Fruit fly (Drosophila melanogaster) whole organism, prepupa: Measurements from ENCODE around the gene Clamp.

Experiments used
- CG10631 ChIP-seq: fragments of 200-800 bp; sonication (Bioruptor generic); optimal IDR thresholded peaks from 2 replicates; lab custom pipeline; 2016; ENCODE audit warnings: missing biosample characterization, missing genetic modification characterization
- CG10669 ChIP-seq: fragments of 200-800 bp; sonication (Bioruptor generic); optimal IDR thresholded peaks from 3 replicates; lab custom pipeline; 2018; ENCODE audit warnings: missing biosample characterization, mild to moderate bottlenecking, missing genetic modification characterization, moderate library complexity
- CG11294 ChIP-seq: fragments of 200-800 bp; sonication (Bioruptor generic); IDR thresholded peaks from 2 replicates; pipeline ENCODE4 v1.3.6; 2022; ENCODE audit warnings: missing biosample characterization, missing genetic modification characterization
- CG11762 ChIP-seq: fragments of 200-800 bp; sonication (Bioruptor generic); optimal IDR thresholded peaks from 3 replicates; lab custom pipeline; 2016; ENCODE audit warnings: missing biosample characterization, missing genetic modification characterization; ENCODE audit not compliant: insufficient read depth
- CG15336 ChIP-seq: fragments of 200-800 bp; sonication (Bioruptor generic); IDR thresholded peaks from 2 replicates; pipeline ENCODE4 v1.3.6; 2022; ENCODE audit warnings: missing biosample characterization, missing genetic modification characterization
- CG1621 ChIP-seq: fragments of 200-800 bp; sonication (Bioruptor generic); optimal IDR thresholded peaks from 3 replicates; lab custom pipeline; 2018; ENCODE audit warnings: missing biosample characterization, mild to moderate bottlenecking, missing genetic modification characterization
- CG16779 ChIP-seq: fragments of 200-800 bp; sonication (Bioruptor generic); optimal IDR thresholded peaks from 3 replicates; lab custom pipeline; 2017; ENCODE audit warnings: missing biosample characterization, mild to moderate bottlenecking, missing genetic modification characterization
- CG3032 ChIP-seq: fragments of 200-800 bp; optimal IDR thresholded peaks from 2 replicates; lab custom pipeline; 2019; ENCODE audit warnings: missing biosample characterization, mild to moderate bottlenecking, missing genetic modification characterization, moderate library complexity
- CG32006 ChIP-seq: fragments of 200-800 bp; sonication (Bioruptor generic); optimal IDR thresholded peaks from 3 replicates; lab custom pipeline; 2017; ENCODE audit warnings: missing biosample characterization, mild to moderate bottlenecking, missing genetic modification characterization
- CG34406 ChIP-seq: fragments of 200-800 bp; sonication (Bioruptor generic); optimal IDR thresholded peaks from 3 replicates; lab custom pipeline; 2016; ENCODE audit warnings: missing biosample characterization, missing genetic modification characterization
- CG3919 ChIP-seq: fragments of 200-800 bp; sonication (Bioruptor generic); optimal IDR thresholded peaks from 3 replicates; lab custom pipeline; 2016; ENCODE audit warnings: missing biosample characterization, missing genetic modification characterization
- CG4318 ChIP-seq: fragments of 200-800 bp; sonication (Bioruptor generic); optimal IDR thresholded peaks from 3 replicates; lab custom pipeline; 2017; ENCODE audit warnings: missing biosample characterization, mild to moderate bottlenecking, missing genetic modification characterization
- CG6163 ChIP-seq: fragments of 200-800 bp; sonication (Bioruptor generic); IDR thresholded peaks from 3 replicates; pipeline ENCODE4 v1.3.6; 2022; ENCODE audit warnings: missing biosample characterization, missing genetic modification characterization
- CG6276 ChIP-seq: fragments of 200-800 bp; sonication (Bioruptor generic); optimal IDR thresholded peaks from 2 replicates; lab custom pipeline; 2017; ENCODE audit warnings: missing biosample characterization, mild to moderate bottlenecking, missing genetic modification characterization
- CG6792 ChIP-seq: fragments of 200-800 bp; sonication (Bioruptor generic); optimal IDR thresholded peaks from 3 replicates; lab custom pipeline; 2016; ENCODE audit warnings: missing biosample characterization, missing genetic modification characterization
- CG6854 ChIP-seq: fragments of 200-800 bp; sonication (Bioruptor generic); optimal IDR thresholded peaks from 2 replicates; lab custom pipeline; 2017; ENCODE audit warnings: missing biosample characterization, mild to moderate bottlenecking, missing genetic modification characterization
- CG7368 ChIP-seq: fragments of 200-800 bp; sonication (Bioruptor generic); optimal IDR thresholded peaks from 3 replicates; lab custom pipeline; 2016; ENCODE audit warnings: missing biosample characterization, missing genetic modification characterization
- CG8119 ChIP-seq: fragments of 200-800 bp; sonication (Bioruptor generic); IDR thresholded peaks from 3 replicates; pipeline ENCODE4 v1.3.6; 2022; ENCODE audit warnings: missing biosample characterization, missing genetic modification characterization
- CG8319 ChIP-seq: fragments of 200-800 bp; sonication (Bioruptor generic); optimal IDR thresholded peaks from 3 replicates; lab custom pipeline; 2016; ENCODE audit warnings: missing biosample characterization, missing genetic modification characterization
- Eip75B ChIP-seq: fragments of 200-800 bp; sonication (Bioruptor generic); optimal IDR thresholded peaks from 3 replicates; lab custom pipeline; 2016; ENCODE audit warnings: missing biosample characterization, missing genetic modification characterization
- Eip78C ChIP-seq: fragments of 200-800 bp; sonication (Bioruptor generic); peaks from one replicate; lab custom pipeline; 2016; ENCODE audit warnings: missing biosample characterization, missing genetic modification characterization
- Eip93F ChIP-seq: fragments of 200-800 bp; sonication (Bioruptor generic); optimal IDR thresholded peaks from 2 replicates; lab custom pipeline; 2016; ENCODE audit warnings: missing biosample characterization, mild to moderate bottlenecking, missing genetic modification characterization
- Ets21C ChIP-seq: fragments of 200-800 bp; sonication (Bioruptor generic); optimal IDR thresholded peaks from 3 replicates; lab custom pipeline; 2016; ENCODE audit warnings: missing biosample characterization, missing genetic modification characterization
- Ets96B ChIP-seq: fragments of 200-800 bp; optimal IDR thresholded peaks from 2 replicates; lab custom pipeline; 2019; ENCODE audit warnings: missing biosample characterization, mild to moderate bottlenecking, missing genetic modification characterization, moderate library complexity
- Hr38 ChIP-seq: sonication (Bioruptor generic); optimal IDR thresholded peaks from 2 replicates; lab custom pipeline; 2016; ENCODE audit warnings: missing biosample characterization, missing genetic modification characterization
- Hr39 ChIP-seq: fragments of 200-800 bp; sonication (Bioruptor generic); optimal IDR thresholded peaks from 2 replicates; lab custom pipeline; 2016; ENCODE audit warnings: missing biosample characterization, missing genetic modification characterization
- Lpt ChIP-seq: fragments of 200-800 bp; sonication (Bioruptor generic); optimal IDR thresholded peaks from 3 replicates; lab custom pipeline; 2016; ENCODE audit warnings: missing biosample characterization, missing genetic modification characterization
- Met ChIP-seq: fragments of 200-800 bp; sonication (Bioruptor generic); optimal IDR thresholded peaks from 3 replicates; lab custom pipeline; 2016; ENCODE audit warnings: missing biosample characterization, missing genetic modification characterization
- OdsH ChIP-seq: fragments of 200-800 bp; sonication (Bioruptor generic); optimal IDR thresholded peaks from 3 replicates; lab custom pipeline; 2016; ENCODE audit warnings: missing biosample characterization, missing genetic modification characterization
- Smox ChIP-seq: fragments of 200-800 bp; sonication (Bioruptor generic); optimal IDR thresholded peaks from 3 replicates; lab custom pipeline; 2016; ENCODE audit warnings: missing biosample characterization, missing genetic modification characterization
- Sox102F ChIP-seq: fragments of 200-800 bp; sonication (Bioruptor generic); optimal IDR thresholded peaks from 2 replicates; lab custom pipeline; 2016; ENCODE audit warnings: missing biosample characterization, mild to moderate bottlenecking, missing genetic modification characterization
- Sox15 ChIP-seq: fragments of 200-800 bp; sonication (Bioruptor generic); optimal IDR thresholded peaks from 3 replicates; lab custom pipeline; 2016; ENCODE audit warnings: missing biosample characterization, missing genetic modification characterization
- achi ChIP-seq: fragments of 200-800 bp; sonication (Bioruptor generic); optimal IDR thresholded peaks from 3 replicates; lab custom pipeline; 2016; ENCODE audit warnings: missing biosample characterization, missing genetic modification characterization
- acj6 ChIP-seq: fragments of 200-800 bp; sonication (Bioruptor generic); optimal IDR thresholded peaks from 3 replicates; lab custom pipeline; 2016; ENCODE audit warnings: missing biosample characterization, missing genetic modification characterization
- cyc ChIP-seq: fragments of 200-800 bp; sonication (Bioruptor generic); optimal IDR thresholded peaks from 3 replicates; lab custom pipeline; 2016; ENCODE audit warnings: missing biosample characterization, missing genetic modification characterization
- dac ChIP-seq: fragments of 200-800 bp; sonication (Bioruptor generic); optimal IDR thresholded peaks from 2 replicates; lab custom pipeline; 2017; ENCODE audit warnings: missing biosample characterization, mild to moderate bottlenecking, missing genetic modification characterization
- dsx ChIP-seq: fragments of 200-800 bp; optimal IDR thresholded peaks from 3 replicates; lab custom pipeline; 2019; ENCODE audit warnings: missing biosample characterization, mild to moderate bottlenecking, missing genetic modification characterization, moderate library complexity; ENCODE audit not compliant: poor library complexity, severe bottlenecking
- eg ChIP-seq: fragments of 200-800 bp; sonication (Bioruptor generic); IDR thresholded peaks from 3 replicates; pipeline ENCODE4 v1.3.6; 2022; ENCODE audit warnings: missing biosample characterization, missing genetic modification characterization
- esn ChIP-seq: fragments of 200-800 bp; sonication (Bioruptor generic); optimal IDR thresholded peaks from 2 replicates; lab custom pipeline; 2016; ENCODE audit warnings: missing biosample characterization, mild to moderate bottlenecking, missing genetic modification characterization, moderate library complexity
- fd85E ChIP-seq: fragments of 200-800 bp; sonication (Bioruptor generic); optimal IDR thresholded peaks from 3 replicates; lab custom pipeline; 2016; ENCODE audit warnings: missing biosample characterization, missing genetic modification characterization
- fkh ChIP-seq: fragments of 200-800 bp; sonication (Bioruptor generic); optimal IDR thresholded peaks from 3 replicates; lab custom pipeline; 2017; ENCODE audit warnings: missing biosample characterization, mild to moderate bottlenecking, missing genetic modification characterization, moderate library complexity
- lz ChIP-seq: fragments of 200-800 bp; sonication (Bioruptor generic); optimal IDR thresholded peaks from 3 replicates; lab custom pipeline; 2016; ENCODE audit warnings: missing biosample characterization, missing genetic modification characterization
- net ChIP-seq: fragments of 200-800 bp; sonication (Bioruptor generic); optimal IDR thresholded peaks from 3 replicates; lab custom pipeline; 2016; ENCODE audit warnings: missing biosample characterization, missing genetic modification characterization
- pdm3 ChIP-seq: fragments of 200-800 bp; sonication (Bioruptor generic); optimal IDR thresholded peaks from 3 replicates; lab custom pipeline; 2016; ENCODE audit warnings: missing biosample characterization, missing genetic modification characterization
- salr ChIP-seq, 2 experiments: fragments of 200-800 bp; sonication (Bioruptor generic); optimal IDR thresholded peaks; 3 replicates each; lab custom pipeline; 2016 to 2018; ENCODE audit warnings: missing biosample characterization in 2 of 2, missing genetic modification characterization in 2 of 2, mild to moderate bottlenecking in 1 of 2
- spab ChIP-seq: fragments of 200-800 bp; sonication (Bioruptor generic); optimal IDR thresholded peaks from 2 replicates; lab custom pipeline; 2017; ENCODE audit warnings: missing biosample characterization, mild to moderate bottlenecking, missing genetic modification characterization, missing genetic modification reagents
- ss ChIP-seq, 2 experiments: fragments of 200-800 bp; sonication (Bioruptor generic); optimal IDR thresholded peaks; 2 replicates in 1 of 2; 3 replicates in 1 of 2; lab custom pipeline; 2017 to 2018; ENCODE audit warnings: mild to moderate bottlenecking in 2 of 2, missing biosample characterization in 2 of 2, missing genetic modification characterization in 2 of 2, moderate library complexity in 1 of 2
- svp ChIP-seq: fragments of 200-800 bp; sonication (Bioruptor generic); peaks from one replicate; lab custom pipeline; 2016; ENCODE audit warnings: missing biosample characterization, missing genetic modification characterization
- topi ChIP-seq: fragments of 200-800 bp; sonication (Bioruptor generic); optimal IDR thresholded peaks from 3 replicates; lab custom pipeline; 2016; ENCODE audit warnings: missing biosample characterization, missing genetic modification characterization

Gene Clamp

DNA sequence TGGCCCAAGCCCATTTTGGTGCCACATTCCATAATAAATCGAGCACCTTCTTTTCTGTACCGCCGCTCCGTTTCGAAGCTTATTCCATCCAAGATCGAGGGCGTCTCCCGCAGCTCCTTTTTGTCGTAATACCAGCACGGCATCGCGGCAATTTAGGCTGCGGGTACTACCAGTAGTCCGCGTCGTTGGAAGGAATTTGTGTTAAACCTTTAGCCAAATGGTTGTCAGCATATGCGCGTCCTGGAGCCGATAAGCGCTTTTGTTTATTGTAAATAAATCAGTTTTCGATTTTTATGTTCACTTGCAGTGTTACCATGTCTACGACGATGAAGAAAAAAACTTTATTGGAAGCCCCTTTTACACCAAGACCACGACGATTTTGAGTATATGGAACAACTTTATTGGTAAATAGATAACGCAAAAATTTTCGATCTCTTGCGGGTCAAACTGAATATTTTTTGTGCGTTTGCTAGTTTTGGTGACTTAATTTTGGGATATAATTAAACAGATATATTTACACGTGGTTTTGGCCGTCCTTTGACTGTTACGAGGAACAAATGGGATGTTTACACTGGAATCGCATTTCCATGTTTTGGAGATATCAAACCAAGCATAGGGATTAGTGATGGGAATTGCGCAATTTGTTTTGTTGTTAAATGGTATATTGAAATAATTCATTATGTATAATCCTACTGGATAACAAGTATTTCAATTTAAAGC is 39.2 kb downstream of the Clamp start, which contains the start of gene CycK (continued):
- TF ChIP-seq CG3919 (GFP tag; lab: Kevin White, UChicago), result no peak
- TF ChIP-seq topi, result peak; percentile 10
- TF ChIP-seq Lpt (GFP tag; lab: Kevin White, UChicago), result no peak
- TF ChIP-seq Eip78C (GFP tag; lab: Kevin White, UChicago), result peak; percentile 60

DNA sequence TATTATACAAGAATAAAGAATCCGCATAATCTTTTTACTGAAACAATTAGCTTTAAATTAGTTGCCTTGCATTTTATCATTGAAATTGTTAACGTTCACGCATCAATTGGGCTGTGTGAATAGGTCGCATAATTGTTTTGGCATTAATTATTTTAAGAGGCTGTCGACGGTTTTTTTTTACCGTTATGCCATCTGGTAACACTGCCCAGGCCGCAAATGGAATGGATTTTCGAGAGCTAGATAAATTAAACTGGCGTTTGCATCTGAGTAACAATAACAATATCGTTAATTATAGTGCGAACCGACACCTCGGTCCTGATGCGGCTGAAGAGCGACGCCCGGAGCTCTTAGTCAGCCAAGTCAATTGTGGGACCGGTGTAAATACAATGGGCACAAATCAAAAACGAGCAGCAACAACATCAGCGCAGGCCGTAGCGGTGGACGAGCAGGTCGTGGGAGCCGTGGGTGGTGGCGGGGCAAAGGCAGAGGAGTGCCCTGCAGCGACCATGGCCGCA is 47.2 kb downstream of the Clamp start:
- TF ChIP-seq eg (GFP tag; lab: Robert Waterston, UW), result no peak
- TF ChIP-seq CG32006 (GFP tag; lab: Kevin White, UChicago), result no peak
- TF ChIP-seq fd85E, result no peak
- no peak for TF ChIP-seq Smox
- TF ChIP-seq Hr38, result no peak
- no peak for TF ChIP-seq acj6 (GFP tag; lab: Kevin White, UChicago)
- TF ChIP-seq OdsH (GFP tag; lab: Kevin White, UChicago), result peak; percentile 17
- TF ChIP-seq net (GFP tag; lab: Kevin White, UChicago), result no peak
- no peak for TF ChIP-seq achi (GFP tag; lab: Kevin White, UChicago)
- TF ChIP-seq dac, result no peak
- TF ChIP-seq Eip75B (GFP tag; lab: Kevin White, UChicago), result no peak
- TF ChIP-seq CG6276, result no peak
- TF ChIP-seq CG6792, result no peak
- peak; percentile 6 for TF ChIP-seq Ets21C (GFP tag; lab: Kevin White, UChicago)
- TF ChIP-seq CG15336 (GFP tag; lab: Robert Waterston, UW), result no peak
- TF ChIP-seq CG34406, result peak; percentile 1
- TF ChIP-seq CG11762, result no peak
- no peak for TF ChIP-seq CG8319 (GFP tag; lab: Kevin White, UChicago)
- TF ChIP-seq Eip78C (GFP tag; lab: Kevin White, UChicago), result peak; percentile 62
- no peak for TF ChIP-seq Ets96B (tag; lab: Kevin White, UChicago)
- no peak for TF ChIP-seq Eip93F (GFP tag; lab: Kevin White, UChicago)
- TF ChIP-seq CG3919 (GFP tag; lab: Kevin White, UChicago), result no peak
- TF ChIP-seq CG16779 (tag; lab: Kevin White, UChicago), result no peak
- TF ChIP-seq Sox102F, result no peak
- no peak for TF ChIP-seq CG11294 (GFP tag; lab: Robert Waterston, UW)
- no peak for TF ChIP-seq CG7368 (GFP tag; lab: Kevin White, UChicago)
- TF ChIP-seq CG8119 (GFP tag; lab: Robert Waterston, UW), result no peak; the same call in 2 of the 3 replicates
- TF ChIP-seq topi, result peak; percentile 10
- TF ChIP-seq Sox15 (GFP tag; lab: Kevin White, UChicago), result no peak
- TF ChIP-seq fkh (GFP tag; lab: Kevin White, UChicago), result no peak
- TF ChIP-seq CG6163 (GFP tag; lab: Robert Waterston, UW), result no peak
- peak; percentile 84 for TF ChIP-seq svp
- no peak for TF ChIP-seq dsx (GFP tag; lab: Kevin White, UChicago)
- TF ChIP-seq spab (GFP tag; lab: Kevin White, UChicago), result no peak
- TF ChIP-seq pdm3 (GFP tag; lab: Kevin White, UChicago), result peak; percentile 7
- peak; percentile 35 for TF ChIP-seq Hr39 (GFP tag; lab: Kevin White, UChicago)
- no peak for TF ChIP-seq Met (GFP tag; lab: Kevin White, UChicago)
- peak; percentile 37 for TF ChIP-seq CG6854
- TF ChIP-seq CG4318 (GFP tag; lab: Kevin White, UChicago), result no peak
- TF ChIP-seq CG3032 (tag; lab: Kevin White, UChicago), result no peak
- no peak for TF ChIP-seq ss (GFP tag; optimal IDR thresholded peaks at IDR 0.05; lab: Kevin White, UChicago)
- TF ChIP-seq CG10631 (GFP tag; lab: Kevin White, UChicago), result no peak
- no peak for TF ChIP-seq salr (GFP tag; optimal IDR thresholded peaks at IDR 0.05; lab: Kevin White, UChicago)
- peak; percentile 34 for TF ChIP-seq lz (GFP tag; lab: Kevin White, UChicago)
- TF ChIP-seq Lpt (GFP tag; lab: Kevin White, UChicago), result no peak
- peak; percentile 23 for TF ChIP-seq cyc (GFP tag; lab: Kevin White, UChicago)
- no peak for TF ChIP-seq CG1621 (tag; lab: Kevin White, UChicago)
- no peak for TF ChIP-seq CG10669 (GFP tag; lab: Kevin White, UChicago)
- TF ChIP-seq esn (GFP tag; lab: Kevin White, UChicago), result no peak
